Fruit fly (Drosophila melanogaster): ENCODE results near the gene CG5079.

Gene CG5079

dm6 chr3R:25662358-25662757, 48.9 kb downstream of the CG5079 start:
- no peak for TF ChIP-seq Dll (optimal IDR thresholded peaks at IDR 0.05)
- TF ChIP-seq EcR (GFP tag; optimal IDR thresholded peaks at IDR 0.05), result no peak
- TF ChIP-seq pan (optimal IDR thresholded peaks at IDR 0.05), result no peak
- TF ChIP-seq usp (GFP tag; optimal IDR thresholded peaks at IDR 0.05), result no peak
- no peak for TF ChIP-seq CG8478 (optimal IDR thresholded peaks at IDR 0.05)
- TF ChIP-seq psq (optimal IDR thresholded peaks at IDR 0.05), result no peak
